Fruit fly (Drosophila melanogaster) whole organism, embryonic: ENCODE measurements around the gene Lsp2.

Experiments
- Atf6 ChIP-seq: fragments of 200-800 bp; sonication (Bioruptor generic); IDR thresholded peaks from 2 replicates; pipeline ENCODE4 v1.3.6; 2022; ENCODE audit warnings: missing biosample characterization, missing genetic modification characterization
- Bdp1 ChIP-seq: fragments of 200-800 bp; sonication (Bioruptor generic); optimal IDR thresholded peaks from 3 replicates; lab custom pipeline; 2016; ENCODE audit warnings: missing biosample characterization, missing genetic modification characterization
- CG10321 ChIP-seq: fragments of 200-800 bp; sonication (Bioruptor generic); IDR thresholded peaks from 2 replicates; pipeline ENCODE4 v1.3.6; 2022; ENCODE audit warnings: missing biosample characterization, missing genetic modification characterization
- CG11504 ChIP-seq: fragments of 200-800 bp; sonication (Bioruptor generic); optimal IDR thresholded peaks from 3 replicates; lab custom pipeline; 2019; ENCODE audit warnings: missing biosample characterization, mild to moderate bottlenecking, missing genetic modification characterization, moderate library complexity
- CG11560 ChIP-seq: fragments of 200-800 bp; sonication (Bioruptor generic); IDR thresholded peaks from 3 replicates; pipeline ENCODE4 v1.3.6; 2022; ENCODE audit warnings: missing biosample characterization, missing genetic modification characterization
- CG14014 ChIP-seq: fragments of 200-800 bp; sonication (Bioruptor generic); IDR thresholded peaks from 2 replicates; pipeline ENCODE4 v1.3.6; 2022; ENCODE audit warnings: missing biosample characterization, missing genetic modification characterization
- CG17361 ChIP-seq: fragments of 200-800 bp; sonication (Bioruptor generic); IDR thresholded peaks from 3 replicates; pipeline ENCODE4 v1.3.6; 2022; ENCODE audit warnings: missing biosample characterization, missing genetic modification characterization
- CG17612 ChIP-seq: fragments of 200-800 bp; sonication (Bioruptor generic); IDR thresholded peaks from 2 replicates; pipeline ENCODE4 v1.3.6; 2022; ENCODE audit warnings: missing biosample characterization, missing genetic modification characterization
- CG17829 ChIP-seq: fragments of 200-800 bp; optimal IDR thresholded peaks from 2 replicates; lab custom pipeline; 2019; ENCODE audit warnings: missing biosample characterization, mild to moderate bottlenecking, missing genetic modification characterization, moderate library complexity
- CG2202 ChIP-seq: fragments of 200-800 bp; sonication (Bioruptor generic); optimal IDR thresholded peaks from 2 replicates; lab custom pipeline; 2018; ENCODE audit warnings: missing biosample characterization, mild to moderate bottlenecking, missing genetic modification characterization
- CG2678 ChIP-seq: fragments of 200-800 bp; sonication (Bioruptor generic); optimal IDR thresholded peaks from 3 replicates; lab custom pipeline; 2019; ENCODE audit warnings: missing biosample characterization, mild to moderate bottlenecking, missing genetic modification characterization, moderate library complexity
- CG3847 ChIP-seq: fragments of 200-800 bp; sonication (Bioruptor generic); IDR thresholded peaks from 2 replicates; pipeline ENCODE4 v1.3.6; 2022; ENCODE audit warnings: missing biosample characterization, missing genetic modification characterization
- CG42726 ChIP-seq: fragments of 200-800 bp; sonication (Bioruptor generic); IDR thresholded peaks from 2 replicates; pipeline ENCODE4 v1.3.6; 2022; ENCODE audit warnings: missing biosample characterization, missing genetic modification characterization; ENCODE audit not compliant: partially characterized antibody
- CG4328 ChIP-seq: fragments of 200-800 bp; sonication (Bioruptor generic); optimal IDR thresholded peaks from 3 replicates; lab custom pipeline; 2017; ENCODE audit warnings: missing biosample characterization, missing genetic modification reagents, missing genetic modification characterization
- CG7271 ChIP-seq: fragments of 200-800 bp; sonication (Bioruptor generic); optimal IDR thresholded peaks from 2 replicates; lab custom pipeline; 2018; ENCODE audit warnings: missing biosample characterization, mild to moderate bottlenecking, missing genetic modification characterization, moderate library complexity
- CG9437 ChIP-seq: fragments of 200-800 bp; sonication (Bioruptor generic); optimal IDR thresholded peaks from 2 replicates; lab custom pipeline; 2018; ENCODE audit warnings: missing biosample characterization, mild to moderate bottlenecking, missing genetic modification characterization
- CG9797 ChIP-seq: fragments of 200-800 bp; sonication (Bioruptor generic); optimal IDR thresholded peaks from 3 replicates; lab custom pipeline; 2018; ENCODE audit warnings: missing biosample characterization, mild to moderate bottlenecking, missing genetic modification characterization
- Camta ChIP-seq: fragments of 200-800 bp; sonication (Bioruptor generic); optimal IDR thresholded peaks from 2 replicates; lab custom pipeline; 2016; ENCODE audit warnings: missing biosample characterization, missing genetic modification characterization
- CoRest ChIP-seq: fragments of 200-800 bp; sonication (Bioruptor generic); optimal IDR thresholded peaks from 3 replicates; lab custom pipeline; 2018; ENCODE audit warnings: missing biosample characterization, mild to moderate bottlenecking, missing genetic modification characterization, moderate library complexity
- D ChIP-seq, 2 experiments: fragments of 200-800 bp in 1 of 2; fragments of >200 bp in 1 of 2; sonication (Bioruptor generic) in 1 of 2; optimal IDR thresholded peaks; 2 replicates in 1 of 2; 3 replicates in 1 of 2; lab custom pipeline; 2017; ENCODE audit warnings: mild to moderate bottlenecking in 1 of 2, missing biosample characterization in 1 of 2, missing genetic modification characterization in 1 of 2, missing genetic modification reagents in 1 of 2
- Eip74EF ChIP-seq, 2 experiments: fragments of 200-800 bp in 1 of 2; fragments of >200 bp in 1 of 2; sonication (Bioruptor generic) in 1 of 2; optimal IDR thresholded peaks; 2 replicates each; lab custom pipeline; 2017 to 2019; ENCODE audit warnings: missing biosample characterization in 2 of 2, missing genetic modification characterization in 2 of 2, mild to moderate bottlenecking in 1 of 2, moderate library complexity in 1 of 2
- Ets65A ChIP-seq: fragments of 200-800 bp; sonication (Bioruptor generic); peaks from one replicate; lab custom pipeline; 2016; ENCODE audit warnings: missing biosample characterization, missing genetic modification characterization
- HmgD ChIP-seq: fragments of 200-800 bp; sonication (Bioruptor generic); optimal IDR thresholded peaks from 3 replicates; lab custom pipeline; 2016; ENCODE audit warnings: missing biosample characterization, missing genetic modification characterization
- Hr51 ChIP-seq, 2 experiments: fragments of 200-800 bp; sonication (Bioruptor generic); optimal IDR thresholded peaks; 2 replicates in 1 of 2; 3 replicates in 1 of 2; lab custom pipeline; 2016 to 2018; ENCODE audit warnings: missing biosample characterization in 2 of 2, missing genetic modification characterization in 2 of 2, mild to moderate bottlenecking in 1 of 2, moderate library complexity in 1 of 2
- Hr78 ChIP-seq, 2 experiments: fragments of 200-800 bp in 1 of 2; fragments of >200 bp in 1 of 2; sonication (Bioruptor generic) in 1 of 2; optimal IDR thresholded peaks; 2 replicates each; lab custom pipeline; 2017 to 2019; ENCODE audit warnings: missing biosample characterization in 2 of 2, missing genetic modification characterization in 2 of 2, mild to moderate bottlenecking in 1 of 2, moderate library complexity in 1 of 2
- Kr ChIP-seq: fragments of 200-800 bp; sonication (Bioruptor generic); optimal IDR thresholded peaks from 2 replicates; lab custom pipeline; 2017; ENCODE audit warnings: missing biosample characterization, mild to moderate bottlenecking, missing genetic modification characterization
- Mes4 ChIP-seq: fragments of 200-800 bp; sonication (Bioruptor generic); optimal IDR thresholded peaks from 2 replicates; lab custom pipeline; 2016; ENCODE audit warnings: missing biosample characterization, missing genetic modification characterization
- Neu2 ChIP-seq: fragments of 200-800 bp; sonication (Bioruptor generic); optimal IDR thresholded peaks from 3 replicates; lab custom pipeline; 2016; ENCODE audit warnings: missing biosample characterization, missing genetic modification characterization, borderline replicate concordance
- Ptx1 ChIP-seq: fragments of 200-800 bp; sonication (Bioruptor generic); IDR thresholded peaks from 2 replicates; pipeline ENCODE4 v1.3.6; 2022; ENCODE audit warnings: missing biosample characterization, missing genetic modification characterization
- ap ChIP-seq: fragments of 200-800 bp; sonication (Bioruptor generic); IDR thresholded peaks from 2 replicates; pipeline ENCODE4 v1.3.6; 2022; ENCODE audit warnings: missing biosample characterization, missing genetic modification characterization
- bigmax ChIP-seq: fragments of 200-800 bp; sonication (Bioruptor generic); optimal IDR thresholded peaks from 2 replicates; lab custom pipeline; 2018; ENCODE audit warnings: missing biosample characterization, mild to moderate bottlenecking, missing genetic modification characterization
- chif ChIP-seq, 2 experiments: fragments of 200-800 bp; sonication (Bioruptor generic); optimal IDR thresholded peaks; 3 replicates each; lab custom pipeline; 2016; ENCODE audit warnings: missing biosample characterization in 2 of 2, missing genetic modification characterization in 2 of 2
- grau ChIP-seq: fragments of 200-800 bp; optimal IDR thresholded peaks from 3 replicates; lab custom pipeline; 2019; ENCODE audit warnings: missing biosample characterization, mild to moderate bottlenecking, missing genetic modification characterization, moderate library complexity
- kni ChIP-seq: fragments of 200-800 bp; sonication (Bioruptor generic); optimal IDR thresholded peaks from 3 replicates; lab custom pipeline; 2017; ENCODE audit warnings: mild to moderate bottlenecking, missing biosample characterization, missing genetic modification reagents, missing genetic modification characterization
- mirr ChIP-seq: fragments of 200-800 bp; sonication (Bioruptor generic); optimal IDR thresholded peaks from 3 replicates; lab custom pipeline; 2018; ENCODE audit warnings: missing biosample characterization, mild to moderate bottlenecking, missing genetic modification characterization
- onecut ChIP-seq: fragments of 200-800 bp; sonication (Bioruptor generic); IDR thresholded peaks from 2 replicates; pipeline ENCODE4 v1.3.6; 2022; ENCODE audit warnings: missing biosample characterization, missing genetic modification characterization
- rib ChIP-seq: fragments of 200-800 bp; sonication (Bioruptor generic); IDR thresholded peaks from 2 replicates; pipeline ENCODE4 v1.3.6; 2022; ENCODE audit warnings: missing biosample characterization, missing genetic modification characterization
- row ChIP-seq: fragments of 200-800 bp; sonication (Bioruptor generic); IDR thresholded peaks from 3 replicates; pipeline ENCODE4 v1.3.6; 2022; ENCODE audit warnings: missing biosample characterization, missing genetic modification characterization
- salm ChIP-seq: fragments of 200-800 bp; sonication (Bioruptor generic); optimal IDR thresholded peaks from 2 replicates; lab custom pipeline; 2018; ENCODE audit warnings: missing biosample characterization, mild to moderate bottlenecking, missing genetic modification characterization
- seq ChIP-seq: fragments of 200-800 bp; sonication (Bioruptor generic); IDR thresholded peaks from 2 replicates; pipeline ENCODE4 v1.3.6; 2022; ENCODE audit warnings: missing biosample characterization, missing genetic modification characterization
- sob ChIP-seq: fragments of 200-800 bp; sonication (Bioruptor generic); IDR thresholded peaks from 2 replicates; pipeline ENCODE4 v1.3.6; 2022; ENCODE audit warnings: missing biosample characterization, missing genetic modification characterization
- tap ChIP-seq: fragments of 200-800 bp; optimal IDR thresholded peaks from 3 replicates; lab custom pipeline; 2019; ENCODE audit warnings: missing biosample characterization, mild to moderate bottlenecking, missing genetic modification characterization, moderate library complexity
- wdn ChIP-seq: fragments of 200-800 bp; sonication (Bioruptor generic); IDR thresholded peaks from 2 replicates; pipeline ENCODE4 v1.3.6; 2022; ENCODE audit warnings: missing biosample characterization, missing genetic modification characterization

Lsp2 gene

dm6 chr3L:12101924-12102383 is 27.2 kb upstream of the Lsp2 start (continued):
- TF ChIP-seq Camta (GFP tag; lab: Kevin White, UChicago) (no peak), CG11504 (tag; lab: Kevin White, UChicago) (peak; percentile 54), D (optimal IDR thresholded peaks at IDR 0.05; lab: Kevin White, UChicago) (no peak), D (GFP tag; optimal IDR thresholded peaks at IDR 0.05; lab: Kevin White, UChicago) (peak; percentile 34), Hr78 (GFP tag; optimal IDR thresholded peaks at IDR 0.05; lab: Kevin White, UChicago) (no peak), CG17612 (no peak), CG4328 (no peak), CoRest (tag; lab: Kevin White, UChicago) (peak; percentile 53), HmgD (no peak), CG2678 (tag; lab: Kevin White, UChicago) (peak; percentile 46), Ptx1 (GFP tag; lab: Robert Waterston, UW) (no peak), CG9437 (GFP tag; lab: Kevin White, UChicago) (no peak), Eip74EF (GFP tag; optimal IDR thresholded peaks at IDR 0.05; lab: Kevin White, UChicago) (no peak), tap (tag; lab: Kevin White, UChicago) (no peak), Atf6 (GFP tag; lab: Robert Waterston, UW) (no peak), CG17361 (peak; percentile 65; the same call in 2 of the 3 replicates), row (GFP tag; lab: Robert Waterston, UW) (peak; percentile 21; the same call in 1 of the 3 replicates), CG10321 (no peak), grau (tag; lab: Kevin White, UChicago) (peak; percentile 45), wdn (GFP tag; lab: Robert Waterston, UW) (no peak), CG9797 (GFP tag; lab: Kevin White, UChicago) (no peak), chif (GFP tag; optimal IDR thresholded peaks at IDR 0.05; lab: Kevin White, UChicago) (no peak), CG17829 (tag; lab: Kevin White, UChicago) (peak; percentile 50), Hr51 (GFP tag; optimal IDR thresholded peaks at IDR 0.05; lab: Kevin White, UChicago) (peak in 1 of 2 experiments; percentile 30), Mes4 (GFP tag; lab: Kevin White, UChicago) (no peak), CG2202 (peak; percentile 21), ap (no peak), sob (GFP tag; lab: Robert Waterston, UW) (no peak), CG3847 (GFP tag; lab: Robert Waterston, UW) (no peak), bigmax (GFP tag; lab: Kevin White, UChicago) (no peak), Bdp1 (no peak), CG14014 (GFP tag; lab: Robert Waterston, UW) (no peak), rib (GFP tag; lab: Robert Waterston, UW) (no peak), seq (GFP tag; lab: Robert Waterston, UW) (no peak), salm (no peak), CG7271 (tag; lab: Kevin White, UChicago) (peak; percentile 19), Ets65A (GFP tag; lab: Kevin White, UChicago) (peak; percentile 65), Kr (GFP tag; lab: Kevin White, UChicago) (peak; percentile 1), mirr (GFP tag; lab: Kevin White, UChicago) (no peak), CG11560 (tag; lab: Robert Waterston, UW) (no peak), onecut (GFP tag; lab: Robert Waterston, UW) (no peak), Neu2 (no peak), kni (no peak), CG42726 (no peak)
